Fruit fly (Drosophila melanogaster): ENCODE results near the gene ttm2.
A peak's percentile ranks its signal among the peaks of the same experiment; 100 is the strongest.

ttm2 gene

dm6 chr3L:262724-263177 lies 12.2 kb upstream of the ttm2 start (continued):
- TF ChIP-seq BtbVII (GFP tag; optimal IDR thresholded peaks at IDR 0.05): no peak
- TF ChIP-seq CG3163 (GFP tag; optimal IDR thresholded peaks at IDR 0.05): no peak
- TF ChIP-seq CHES-1-like (GFP tag; optimal IDR thresholded peaks at IDR 0.05): peak; percentile 8
- no peak for TF ChIP-seq Lim3 (GFP tag; IDR thresholded peaks at IDR 0.05)
- TF ChIP-seq HLH54F (GFP tag; optimal IDR thresholded peaks at IDR 0.05): no peak
- TF ChIP-seq tna (GFP tag; IDR thresholded peaks at IDR 0.05; ENCODE audit: partially characterized antibody): peak; percentile 62; the same call in 1 of the 2 replicates
- no peak for TF ChIP-seq dan (GFP tag; IDR thresholded peaks at IDR 0.05)
- TF ChIP-seq MESR4 (GFP tag; optimal IDR thresholded peaks at IDR 0.05): peak; percentile 88
- TF ChIP-seq cato (GFP tag; optimal IDR thresholded peaks at IDR 0.05; ENCODE audit: borderline replicate concordance): no peak
- no peak for TF ChIP-seq CG7839 (tag; optimal IDR thresholded peaks at IDR 0.05)
- no peak for TF ChIP-seq abd-A (tag; optimal IDR thresholded peaks at IDR 0.05)
- TF ChIP-seq CG17186 (GFP tag; optimal IDR thresholded peaks at IDR 0.05): no peak
- TF ChIP-seq sqz (GFP tag; optimal IDR thresholded peaks at IDR 0.05): no peak
- peak; percentile 84 for TF ChIP-seq Opbp (GFP tag; IDR thresholded peaks at IDR 0.05; ENCODE audit: partially characterized antibody)
- no peak for TF ChIP-seq CG17612 (GFP tag; IDR thresholded peaks at IDR 0.05)
- TF ChIP-seq CG14441 (GFP tag; IDR thresholded peaks at IDR 0.05): no peak
- peak; percentile 27 for TF ChIP-seq CG9797 (GFP tag; optimal IDR thresholded peaks at IDR 0.05)
- TF ChIP-seq CG15269 (tag; optimal IDR thresholded peaks at IDR 0.05): no peak
- no peak for TF ChIP-seq p53 (GFP tag; optimal IDR thresholded peaks at IDR 0.05)
- no peak for TF ChIP-seq CG16779 (GFP tag; IDR thresholded peaks at IDR 0.05)
- TF ChIP-seq onecut (GFP tag; IDR thresholded peaks at IDR 0.05): peak; percentile 19; the same call in 1 of the 2 replicates
- TF ChIP-seq Dll (GFP tag; IDR thresholded peaks at IDR 0.05; ENCODE audit: partially characterized antibody): peak; percentile 85
- TF ChIP-seq Ptx1 (GFP tag; IDR thresholded peaks at IDR 0.05): no peak
- TF ChIP-seq Fer2 (tag; optimal IDR thresholded peaks at IDR 0.05): no peak
- no peak for TF ChIP-seq CG6689 (GFP tag; IDR thresholded peaks at IDR 0.05)
- TF ChIP-seq CG10543 (GFP tag; optimal IDR thresholded peaks at IDR 0.05): no peak
- TF ChIP-seq seq (GFP tag; IDR thresholded peaks at IDR 0.05): no peak
- TF ChIP-seq amos (GFP tag; IDR thresholded peaks at IDR 0.05; ENCODE audit: partially characterized antibody): peak; percentile 89
- no peak for TF ChIP-seq NfI (GFP tag; optimal IDR thresholded peaks at IDR 0.05)
- no peak for TF ChIP-seq schlank (tag; optimal IDR thresholded peaks at IDR 0.05)
- TF ChIP-seq CG8089 (GFP tag; optimal IDR thresholded peaks at IDR 0.05): no peak
- no peak for TF ChIP-seq lbe (GFP tag; optimal IDR thresholded peaks at IDR 0.05)
- no peak for TF ChIP-seq chm (GFP tag; IDR thresholded peaks at IDR 0.05)
- no peak for TF ChIP-seq gt (GFP tag; IDR thresholded peaks at IDR 0.05)
- TF ChIP-seq her (GFP tag; optimal IDR thresholded peaks at IDR 0.05): no peak
- TF ChIP-seq Adf1 (GFP tag; IDR thresholded peaks at IDR 0.05): 0 out of 2 replicates have a peak, but pooled peaks have one; percentile 7
- peak; percentile 67 for TF ChIP-seq CG2129 (GFP tag; IDR thresholded peaks at IDR 0.05; ENCODE audit: partially characterized antibody)
- TF ChIP-seq lov (optimal IDR thresholded peaks at IDR 0.05): no peak
- no peak for TF ChIP-seq lov (GFP tag; IDR thresholded peaks at IDR 0.05)
- no peak for TF ChIP-seq CG4360 (GFP tag; IDR thresholded peaks at IDR 0.05)
- no peak for TF ChIP-seq ap (GFP tag; IDR thresholded peaks at IDR 0.05)
- no peak for TF ChIP-seq CG3281 (GFP tag; optimal IDR thresholded peaks at IDR 0.05)
- TF ChIP-seq fd102C (GFP tag; optimal IDR thresholded peaks at IDR 0.05): no peak
- TF ChIP-seq CG5180 (GFP tag; optimal IDR thresholded peaks at IDR 0.05): no peak
- TF ChIP-seq ERR (GFP tag; optimal IDR thresholded peaks at IDR 0.05): no peak
- TF ChIP-seq CG12155 (GFP tag; optimal IDR thresholded peaks at IDR 0.05): no peak
- no peak for TF ChIP-seq CG16815 (GFP tag; optimal IDR thresholded peaks at IDR 0.05)
- no peak for TF ChIP-seq Doc2 (GFP tag; IDR thresholded peaks at IDR 0.05)
- TF ChIP-seq TFAM (GFP tag; optimal IDR thresholded peaks at IDR 0.05): no peak
- no peak for TF ChIP-seq sim (GFP tag; IDR thresholded peaks at IDR 0.05)
- TF ChIP-seq CG6175 (GFP tag; IDR thresholded peaks at IDR 0.05): no peak
- TF ChIP-seq Dek (tag; optimal IDR thresholded peaks at IDR 0.05): no peak
